Worm (Caenorhabditis elegans): ENCODE measurements around the gene ife-3.

DNA sequence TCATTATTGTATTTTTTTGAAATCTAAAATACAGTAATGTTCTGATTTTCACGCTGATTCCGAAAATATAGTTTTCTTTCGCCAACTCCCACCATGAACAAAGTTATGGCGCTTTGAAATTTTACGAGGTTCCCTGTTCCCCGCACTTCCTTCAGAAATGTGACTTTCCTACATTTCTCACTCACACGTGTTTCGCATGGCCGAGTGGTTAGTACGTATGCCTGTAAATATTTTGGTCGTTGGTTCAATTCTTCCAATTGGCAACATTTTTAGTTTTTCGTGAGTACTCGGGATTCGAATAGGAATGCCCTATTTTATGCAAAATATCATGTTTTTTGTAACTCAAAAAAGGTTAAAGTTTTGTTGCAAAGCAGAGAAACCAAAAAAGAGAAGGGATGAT is 45.7 kb upstream of the ife-3 start:
- TF ChIP-seq unc-62 (GFP tag; optimal IDR thresholded peaks at IDR 0.05) (no peak), elt-1 (tag; optimal IDR thresholded peaks at IDR 0.05) (no peak), ZK546.5 (tag; optimal IDR thresholded peaks at IDR 0.05) (no peak), ceh-16 (tag; optimal IDR thresholded peaks at IDR 0.05) (no peak), peb-1 (tag; optimal IDR thresholded peaks at IDR 0.05) (no peak), aly-2 (tag; optimal IDR thresholded peaks at IDR 0.05) (no peak), zag-1 (tag; optimal IDR thresholded peaks at IDR 0.05) (no peak), ztf-11 (tag; optimal IDR thresholded peaks at IDR 0.05) (no peak), alr-1 (tag; optimal IDR thresholded peaks at IDR 0.05) (no peak), egl-27 (tag; optimal IDR thresholded peaks at IDR 0.05) (no peak), skn-1 (tag; optimal IDR thresholded peaks at IDR 0.05) (no peak), nhr-237 (tag; optimal IDR thresholded peaks at IDR 0.05) (no peak), nhr-77 (tag; optimal IDR thresholded peaks at IDR 0.05) (no peak)

Measured in whole organism, L2 larva.